Fruit fly (Drosophila melanogaster): Measurements from ENCODE around the gene spirit.

- TF ChIP-seq CG8478 (optimal IDR thresholded peaks at IDR 0.05) = no peak
- TF ChIP-seq Dll (optimal IDR thresholded peaks at IDR 0.05) = no peak
- TF ChIP-seq pan (optimal IDR thresholded peaks at IDR 0.05) = no peak
- no peak for TF ChIP-seq psq (optimal IDR thresholded peaks at IDR 0.05)
- TF ChIP-seq EcR (GFP tag; optimal IDR thresholded peaks at IDR 0.05) = no peak
Measured at dm6 chrX:8538993-8539392, 34.4 kb downstream of the spirit start.
